Worm (Caenorhabditis elegans) whole organism, L3 larva: ENCODE results near the gene zyg-11.
A peak's percentile ranks its signal among the peaks of the same experiment; 100 is the strongest.

Experiments
- ZK546.5 ChIP-seq: sonication (generic microtip); optimal IDR thresholded peaks from 2 replicates; lab custom pipeline; 2017; ENCODE audit warnings: missing biosample characterization, missing genetic modification characterization
- aly-2 ChIP-seq: fragments of 150-350 bp; optimal IDR thresholded peaks from 2 replicates; lab custom pipeline; 2014; ENCODE audit warnings: missing biosample characterization, missing genetic modification characterization
- ama-1 ChIP-seq: fragments of 150-350 bp; optimal IDR thresholded peaks from 2 replicates; lab custom pipeline; 2018
- ceh-16 ChIP-seq: sonication (generic microtip); optimal IDR thresholded peaks from 2 replicates; lab custom pipeline; 2017; ENCODE audit warnings: missing biosample characterization, missing genetic modification characterization
- ceh-28 ChIP-seq: fragments of 150-350 bp; optimal IDR thresholded peaks from 2 replicates; lab custom pipeline; 2014; ENCODE audit warnings: missing biosample characterization, missing genetic modification reagents, missing genetic modification characterization
- ceh-9 ChIP-seq: sonication (generic microtip); optimal IDR thresholded peaks from 2 replicates; lab custom pipeline; 2018; ENCODE audit warnings: missing biosample characterization, missing genetic modification characterization
- daf-12 ChIP-seq: fragments of 150-350 bp; optimal IDR thresholded peaks from 2 replicates; lab custom pipeline; 2014; ENCODE audit warnings: missing biosample characterization, missing genetic modification reagents, missing genetic modification characterization
- egl-27 ChIP-seq: sonication (generic microtip); optimal IDR thresholded peaks from 4 replicates; lab custom pipeline; 2017; ENCODE audit warnings: missing biosample characterization, missing genetic modification reagents, missing genetic modification characterization
- egl-5 ChIP-seq: fragments of 150-350 bp; optimal IDR thresholded peaks from 2 replicates; lab custom pipeline; 2017; ENCODE audit warnings: missing biosample characterization, missing genetic modification reagents, missing genetic modification characterization, inconsistent platforms
- elt-2 ChIP-seq: sonication (generic microtip); optimal IDR thresholded peaks from 2 replicates; lab custom pipeline; 2016; ENCODE audit warnings: missing genetic modification reagents, mild to moderate bottlenecking, missing genetic modification characterization, missing compliant biosample characterization
- elt-3 ChIP-seq, 3 experiments: fragments of 150-350 bp in 1 of 3; sonication (generic microtip) in 2 of 3; optimal IDR thresholded peaks; 2 replicates in 2 of 3; 4 replicates in 1 of 3; lab custom pipeline; 2014 to 2017; ENCODE audit warnings: missing biosample characterization in 3 of 3, missing genetic modification characterization in 3 of 3
- eor-1 ChIP-seq, 2 experiments: fragments of 150-350 bp; optimal IDR thresholded peaks; 2 replicates each; lab custom pipeline; 2014 to 2018; ENCODE audit warnings: missing biosample characterization in 2 of 2, missing genetic modification characterization in 2 of 2
- fkh-2 ChIP-seq: fragments of 150-350 bp; optimal IDR thresholded peaks from 2 replicates; lab custom pipeline; 2014; ENCODE audit warnings: missing biosample characterization, missing genetic modification reagents, missing genetic modification characterization
- fos-1 ChIP-seq: fragments of 150-350 bp; optimal IDR thresholded peaks from 2 replicates; lab custom pipeline; 2014; ENCODE audit warnings: missing biosample characterization, missing genetic modification characterization
- hmg-11 ChIP-seq: sonication (generic microtip); optimal IDR thresholded peaks from 2 replicates; lab custom pipeline; 2016; ENCODE audit warnings: missing genetic modification characterization, missing compliant biosample characterization
- jun-1 ChIP-seq: fragments of 150-350 bp; optimal IDR thresholded peaks from 2 replicates; lab custom pipeline; 2014; ENCODE audit warnings: missing biosample characterization, missing genetic modification reagents, missing genetic modification characterization
- lin-39 ChIP-seq: fragments of 150-350 bp; optimal IDR thresholded peaks from 2 replicates; lab custom pipeline; 2018; ENCODE audit warnings: missing biosample characterization, missing genetic modification reagents, missing genetic modification characterization
- lsy-12 ChIP-seq: sonication (generic microtip); optimal IDR thresholded peaks from 2 replicates; lab custom pipeline; 2016; ENCODE audit warnings: mild to moderate bottlenecking, missing genetic modification characterization, missing compliant biosample characterization
- mdl-1 ChIP-seq: fragments of 150-350 bp; optimal IDR thresholded peaks from 2 replicates; lab custom pipeline; 2014; ENCODE audit warnings: missing biosample characterization, missing genetic modification characterization
- nfya-1 ChIP-seq: sonication (generic microtip); optimal IDR thresholded peaks from 2 replicates; lab custom pipeline; 2017; ENCODE audit warnings: missing genetic modification characterization, mild to moderate bottlenecking, missing compliant biosample characterization, antibody characterized with exemption, moderate library complexity; ENCODE audit not compliant: insufficient read depth
- nhr-11 ChIP-seq: fragments of 150-350 bp; optimal IDR thresholded peaks from 2 replicates; lab custom pipeline; 2014; ENCODE audit warnings: missing biosample characterization, missing genetic modification characterization
- nhr-12 ChIP-seq: fragments of 150-350 bp; optimal IDR thresholded peaks from 2 replicates; lab custom pipeline; 2014; ENCODE audit warnings: missing biosample characterization, missing genetic modification characterization
- nhr-23 ChIP-seq: fragments of 150-350 bp; optimal IDR thresholded peaks from 2 replicates; lab custom pipeline; 2014; ENCODE audit warnings: missing biosample characterization, missing genetic modification reagents, missing genetic modification characterization
- nhr-237 ChIP-seq: fragments of 150-350 bp; optimal IDR thresholded peaks from 2 replicates; lab custom pipeline; 2014; ENCODE audit warnings: missing biosample characterization, missing genetic modification characterization
- nhr-25 ChIP-seq: sonication (generic microtip); optimal IDR thresholded peaks from 2 replicates; lab custom pipeline; 2017; ENCODE audit warnings: missing biosample characterization, missing genetic modification characterization
- nhr-28 ChIP-seq: fragments of 150-350 bp; optimal IDR thresholded peaks from 2 replicates; lab custom pipeline; 2014; ENCODE audit warnings: missing biosample characterization, missing genetic modification characterization
- nhr-43 ChIP-seq: sonication (generic microtip); optimal IDR thresholded peaks from 2 replicates; lab custom pipeline; 2016; ENCODE audit warnings: mild to moderate bottlenecking, missing genetic modification characterization, missing compliant biosample characterization; ENCODE audit not compliant: poor library complexity, severe bottlenecking
- nhr-67 ChIP-seq: fragments of 150-350 bp; optimal IDR thresholded peaks from 2 replicates; lab custom pipeline; 2014; ENCODE audit warnings: missing biosample characterization, missing genetic modification characterization
- nhr-76 ChIP-seq: fragments of 150-350 bp; sonication (generic microtip); optimal IDR thresholded peaks from 5 replicates; lab custom pipeline; 2014; ENCODE audit warnings: missing biosample characterization, missing genetic modification characterization
- nhr-77 ChIP-seq: fragments of 150-350 bp; optimal IDR thresholded peaks from 2 replicates; lab custom pipeline; 2014; ENCODE audit warnings: missing biosample characterization, missing genetic modification characterization
- pha-4 ChIP-seq: fragments of 150-350 bp; optimal IDR thresholded peaks from 2 replicates; lab custom pipeline; 2014; ENCODE audit warnings: missing biosample characterization, missing genetic modification reagents, missing genetic modification characterization
- pqm-1 ChIP-seq: fragments of 150-350 bp; optimal IDR thresholded peaks from 2 replicates; lab custom pipeline; 2017; ENCODE audit warnings: missing biosample characterization, missing genetic modification characterization, inconsistent platforms
- sea-2 ChIP-seq: fragments of 150-350 bp; sonication (generic microtip); optimal IDR thresholded peaks from 4 replicates; lab custom pipeline; 2014; ENCODE audit warnings: missing biosample characterization, missing genetic modification reagents, missing genetic modification characterization
- skn-1 ChIP-seq: fragments of 150-350 bp; optimal IDR thresholded peaks from 2 replicates; lab custom pipeline; 2014; ENCODE audit warnings: missing biosample characterization, missing genetic modification characterization
- snpc-4 ChIP-seq: fragments of 150-350 bp; optimal IDR thresholded peaks from 2 replicates; lab custom pipeline; 2014; ENCODE audit warnings: missing biosample characterization, missing genetic modification characterization
- tbx-2 ChIP-seq: sonication (generic microtip); optimal IDR thresholded peaks from 2 replicates; lab custom pipeline; 2016; ENCODE audit warnings: mild to moderate bottlenecking, missing genetic modification characterization, missing compliant biosample characterization
- unc-39 ChIP-seq: sonication (generic microtip); optimal IDR thresholded peaks from 4 replicates; lab custom pipeline; 2017; ENCODE audit warnings: missing biosample characterization, missing genetic modification characterization
- zag-1 ChIP-seq: fragments of 150-350 bp; optimal IDR thresholded peaks from 2 replicates; lab custom pipeline; 2014; ENCODE audit warnings: missing biosample characterization, missing genetic modification characterization
- ztf-11 ChIP-seq: fragments of 150-350 bp; optimal IDR thresholded peaks from 2 replicates; lab custom pipeline; 2014; ENCODE audit warnings: missing biosample characterization, missing genetic modification characterization
- ztf-4 ChIP-seq: fragments of 150-350 bp; optimal IDR thresholded peaks from 2 replicates; lab custom pipeline; 2014; ENCODE audit warnings: missing biosample characterization, missing genetic modification characterization

The zyg-11 gene

DNA sequence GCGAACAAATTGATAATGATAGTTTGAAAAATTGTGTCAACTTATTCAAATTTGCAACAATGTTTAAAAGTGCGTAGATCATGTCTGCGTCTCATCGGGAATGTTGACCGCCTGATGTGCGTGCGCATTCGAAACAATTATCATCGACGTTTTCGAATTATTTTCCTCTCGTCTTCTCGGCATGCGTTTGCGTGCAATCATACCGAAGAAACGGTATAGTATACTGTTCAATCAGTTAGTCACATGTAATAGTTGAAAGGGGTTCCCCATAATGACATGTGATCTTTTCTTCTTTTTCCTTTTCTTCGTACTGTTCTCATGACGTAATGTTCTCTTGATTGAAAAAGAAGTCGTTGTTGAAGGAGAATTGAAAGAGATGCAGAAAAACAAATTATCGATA lies 719 bp upstream of the zyg-11 start:
- TF ChIP-seq nhr-76: no peak
- no peak for TF ChIP-seq nhr-12 (tag; lab: Kevin White, UChicago)
- no peak for TF ChIP-seq lin-39 (tag; lab: Kevin White, UChicago)
- no peak for TF ChIP-seq nhr-11 (tag; lab: Kevin White, UChicago)
- peak in 2 of 3 experiments; percentile 46 to 59 for TF ChIP-seq elt-3 (tag; optimal IDR thresholded peaks at IDR 0.05; lab: Kevin White, UChicago)
- TF ChIP-seq hmg-11 (tag; lab: Kevin White, UChicago): no peak
- peak; percentile 32 for TF ChIP-seq pha-4
- peak; percentile 91 for TF ChIP-seq nhr-43 (tag; lab: Kevin White, UChicago)
- TF ChIP-seq ceh-28 (tag; lab: Kevin White, UChicago): peak; percentile 34
- TF ChIP-seq nhr-77 (tag; lab: Kevin White, UChicago): no peak
- no peak for TF ChIP-seq unc-39 (tag; lab: Kevin White, UChicago)
- TF ChIP-seq jun-1 (tag; lab: Kevin White, UChicago): peak; percentile 83
- TF ChIP-seq ceh-16 (tag; lab: Kevin White, UChicago): no peak
- no peak for TF ChIP-seq egl-27 (tag; lab: Kevin White, UChicago)
- TF ChIP-seq ztf-11: no peak
- TF ChIP-seq nfya-1 (tag; lab: Kevin White, UChicago): peak; percentile 49
- TF ChIP-seq fkh-2 (tag; lab: Kevin White, UChicago): no peak
- TF ChIP-seq mdl-1 (tag; lab: Kevin White, UChicago): peak; percentile 73
- no peak for TF ChIP-seq ztf-4 (tag; lab: Kevin White, UChicago)
- no peak for TF ChIP-seq sea-2 (GFP tag; lab: Kevin White, UChicago)
- TF ChIP-seq elt-2: peak; percentile 89
- no peak for TF ChIP-seq ceh-9 (tag; lab: Kevin White, UChicago)
- TF ChIP-seq ZK546.5: no peak
- no peak for TF ChIP-seq fos-1 (tag; lab: Kevin White, UChicago)
- no peak for TF ChIP-seq egl-5 (tag; lab: Kevin White, UChicago)
- TF ChIP-seq nhr-23: peak; percentile 96
- peak; percentile 26 for TF ChIP-seq tbx-2 (tag; lab: Kevin White, UChicago)
- TF ChIP-seq daf-12: no peak
- TF ChIP-seq nhr-237 (tag; lab: Kevin White, UChicago): no peak
- peak; percentile 57 for TF ChIP-seq ama-1 (lab: Kevin White, UChicago)
- peak; percentile 96 for TF ChIP-seq pqm-1 (tag; lab: Kevin White, UChicago)
- TF ChIP-seq nhr-25: peak; percentile 93
- TF ChIP-seq aly-2: no peak
- TF ChIP-seq lsy-12 (tag; lab: Kevin White, UChicago): peak; percentile 77

DNA sequence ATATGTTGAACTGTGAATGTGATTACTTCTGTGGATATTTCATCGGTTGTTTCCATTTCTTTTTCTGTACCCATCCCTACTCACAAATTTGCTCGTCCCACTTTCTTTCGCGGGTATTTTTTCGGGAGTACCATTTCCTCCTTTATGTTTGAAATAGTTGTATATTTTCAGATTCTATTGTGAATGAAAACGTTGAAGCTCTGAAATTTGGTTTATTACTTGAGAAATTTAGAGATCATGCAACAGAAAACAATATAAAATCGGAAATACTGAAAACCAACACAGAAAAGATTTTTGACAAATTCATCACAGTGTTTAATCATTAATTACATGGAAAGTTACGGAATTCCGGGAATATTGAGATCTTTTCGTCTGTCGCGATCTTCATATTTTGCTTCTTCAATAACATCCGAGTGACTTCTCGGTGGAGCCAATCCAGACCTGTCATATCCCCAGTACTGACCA lies 3.1 kb downstream of the zyg-11 start:
- no peak for TF ChIP-seq mdl-1 (tag; lab: Kevin White, UChicago)
- TF ChIP-seq nhr-43 (tag; lab: Kevin White, UChicago): peak; percentile 34
- TF ChIP-seq fkh-2 (tag; lab: Kevin White, UChicago): no peak
- peak; percentile 42 for TF ChIP-seq ama-1 (lab: Kevin White, UChicago)
- TF ChIP-seq nhr-237 (tag; lab: Kevin White, UChicago): no peak
- no peak for TF ChIP-seq egl-5 (tag; lab: Kevin White, UChicago)
- no peak for TF ChIP-seq hmg-11 (tag; lab: Kevin White, UChicago)
- TF ChIP-seq nhr-28 (tag; lab: Kevin White, UChicago): no peak
- TF ChIP-seq eor-1 (tag; optimal IDR thresholded peaks at IDR 0.05; lab: Kevin White, UChicago): no peak
- TF ChIP-seq elt-2: peak; percentile 6
- peak; percentile 6 for TF ChIP-seq nhr-23
- no peak for TF ChIP-seq skn-1 (tag; lab: Kevin White, UChicago)
- TF ChIP-seq ztf-4 (tag; lab: Kevin White, UChicago): peak; percentile 73
- TF ChIP-seq jun-1 (tag; lab: Kevin White, UChicago): no peak
- TF ChIP-seq ceh-28 (tag; lab: Kevin White, UChicago): no peak
- peak; percentile 21 for TF ChIP-seq nhr-25
- no peak for TF ChIP-seq lsy-12 (tag; lab: Kevin White, UChicago)
- TF ChIP-seq snpc-4 (tag; lab: Kevin White, UChicago): no peak

DNA sequence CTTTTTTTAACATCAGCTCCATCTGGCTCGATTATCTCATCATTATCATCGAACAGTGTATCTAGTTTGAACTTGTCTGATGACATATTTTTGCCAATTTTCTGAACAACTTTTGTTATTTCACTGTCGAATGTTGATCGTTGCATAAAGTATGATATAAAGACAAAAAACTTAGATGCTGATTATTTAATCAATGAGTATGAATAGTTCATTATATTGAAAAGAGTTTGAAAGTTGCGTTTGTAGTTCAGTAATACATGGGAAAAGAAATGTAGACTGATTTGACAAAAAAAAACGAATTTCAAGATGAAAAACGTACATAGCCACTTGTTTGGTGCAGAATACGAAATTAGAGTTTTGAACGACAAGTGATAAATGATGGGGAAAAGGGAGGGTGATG lies 5.0 kb downstream of the zyg-11 start, which contains the start of gene hda-2:
hda-2 (minus strand) TSS at position 101 of the 400 bp plus-strand sequence.
- TF ChIP-seq ztf-4 (tag; lab: Kevin White, UChicago): no peak
- no peak for TF ChIP-seq egl-27 (tag; lab: Kevin White, UChicago)
- TF ChIP-seq mdl-1 (tag; lab: Kevin White, UChicago): no peak
- TF ChIP-seq nhr-67 (tag; lab: Kevin White, UChicago): no peak
- TF ChIP-seq zag-1 (tag; lab: Kevin White, UChicago): no peak
